Fruit fly (Drosophila melanogaster): Measurements from ENCODE around the gene ush.

The ush gene

DNA sequence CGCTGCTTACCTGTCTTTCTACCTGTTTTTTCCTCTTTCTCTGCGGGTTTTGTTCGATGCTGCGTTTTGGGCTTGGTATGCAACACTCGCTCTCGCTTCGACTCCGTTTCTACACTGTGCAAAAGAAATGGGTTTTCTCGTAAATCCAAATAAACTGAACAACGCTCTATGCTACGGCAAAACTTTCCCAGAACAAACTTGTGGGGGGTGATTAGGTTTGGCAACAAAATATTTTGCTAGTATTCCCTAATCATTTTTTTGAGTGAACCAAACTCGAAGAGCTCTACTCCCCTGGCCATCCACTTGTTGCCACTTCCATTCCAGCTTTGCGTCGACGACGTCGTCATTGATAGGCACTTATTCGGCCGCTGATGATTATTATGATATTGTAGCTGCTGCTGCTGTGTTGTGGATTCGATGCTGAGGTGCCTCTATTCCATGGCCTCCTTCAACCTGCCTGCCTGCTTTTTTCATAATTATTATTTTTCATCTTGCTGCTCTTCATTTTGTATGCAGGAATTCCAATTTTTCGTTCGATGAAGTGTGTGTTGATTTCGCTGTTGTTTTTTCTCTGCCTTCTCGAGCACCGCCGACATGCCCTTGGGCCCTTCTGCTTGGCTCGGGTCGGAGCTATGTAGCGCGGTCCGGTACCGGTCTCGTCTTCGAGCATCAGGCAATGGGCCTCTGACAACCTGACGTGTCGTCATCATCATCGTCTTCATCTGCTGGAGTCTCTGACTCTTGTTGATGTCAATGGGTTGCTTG, 33.9 kb upstream of the ush start (continued):
- TF ChIP-seq Opbp (GFP tag; IDR thresholded peaks at IDR 0.05; ENCODE audit: partially characterized antibody) = no peak
- peak; percentile 43 for TF ChIP-seq CG1647 (GFP tag; optimal IDR thresholded peaks at IDR 0.05)
- peak; percentile 78 for TF ChIP-seq CG8388 (GFP tag; optimal IDR thresholded peaks at IDR 0.05)
- no peak for TF ChIP-seq GATAe (GFP tag; conservative IDR thresholded peaks at IDR 0.05)
- peak; percentile 67 for TF ChIP-seq Aef1 (GFP tag; IDR thresholded peaks at IDR 0.05)
- TF ChIP-seq sr (GFP tag; IDR thresholded peaks at IDR 0.05) = peak; percentile 81
- peak; percentile 73 for TF ChIP-seq CG12071 (GFP tag; optimal IDR thresholded peaks at IDR 0.05)
- TF ChIP-seq Fer3 (tag; optimal IDR thresholded peaks at IDR 0.05) = peak; percentile 61
- peak; percentile 79 for TF ChIP-seq pros (GFP tag; optimal IDR thresholded peaks at IDR 0.05)
- TF ChIP-seq CG7745 (tag; optimal IDR thresholded peaks at IDR 0.05) = no peak
- peak; percentile 87 for TF ChIP-seq CG8944 (GFP tag; optimal IDR thresholded peaks at IDR 0.05)
- TF ChIP-seq lola (GFP tag; optimal IDR thresholded peaks at IDR 0.05) = peak in 1 of 3 experiments; percentile 82
- TF ChIP-seq p53 (GFP tag; optimal IDR thresholded peaks at IDR 0.05) = peak; percentile 72
- peak; percentile 53 for TF ChIP-seq emc (GFP tag; optimal IDR thresholded peaks at IDR 0.05)
- 0 out of 2 replicates have a peak, but pooled peaks have one; percentile 21 for TF ChIP-seq CG3847 (GFP tag; IDR thresholded peaks at IDR 0.05)
- TF ChIP-seq stwl (tag; optimal IDR thresholded peaks at IDR 0.05) = peak; percentile 23
- TF ChIP-seq MTF-1 (GFP tag; optimal IDR thresholded peaks at IDR 0.05; ENCODE audit: borderline replicate concordance) = peak; percentile 75
- peak; percentile 55 for TF ChIP-seq mam (GFP tag; optimal IDR thresholded peaks at IDR 0.05)
- TF ChIP-seq CG10366 (GFP tag; IDR thresholded peaks at IDR 0.05) = peak; percentile 84
- TF ChIP-seq CG34422 (GFP tag; IDR thresholded peaks at IDR 0.05) = peak; percentile 87
- peak; percentile 81 for TF ChIP-seq CG11093 (GFP tag; IDR thresholded peaks at IDR 0.05)
- TF ChIP-seq esg (GFP tag; conservative IDR thresholded peaks at IDR 0.05) = peak; percentile 87
- TF ChIP-seq CG17568 (GFP tag; optimal IDR thresholded peaks at IDR 0.05) = no peak
- TF ChIP-seq CG15073 (GFP tag; optimal IDR thresholded peaks at IDR 0.05) = peak; percentile 29
- no peak for TF ChIP-seq tll (GFP tag; optimal IDR thresholded peaks at IDR 0.05)
- TF ChIP-seq Pdp1 (GFP tag; optimal IDR thresholded peaks at IDR 0.05) = peak; percentile 71 to 79
- TF ChIP-seq gsb-n (tag; optimal IDR thresholded peaks at IDR 0.05) = peak; percentile 86
- TF ChIP-seq Hr51 (GFP tag; optimal IDR thresholded peaks at IDR 0.05) = peak in 1 of 2 experiments; percentile 68
- TF ChIP-seq Scr (GFP tag; IDR thresholded peaks at IDR 0.05; ENCODE audit: partially characterized antibody) = no peak
- peak; percentile 83 for TF ChIP-seq NC2β (GFP tag; optimal IDR thresholded peaks at IDR 0.05)
- TF ChIP-seq BEAF-32 (GFP tag; optimal IDR thresholded peaks at IDR 0.05) = no peak
- TF ChIP-seq Gug (GFP tag; IDR thresholded peaks at IDR 0.05) = peak; percentile 84; the same call in 3 of the 4 replicates
- no peak for TF ChIP-seq CG9932 (GFP tag; IDR thresholded peaks at IDR 0.05)
- TF ChIP-seq CG9437 (GFP tag; optimal IDR thresholded peaks at IDR 0.05) = peak; percentile 38
- TF ChIP-seq salm (tag; optimal IDR thresholded peaks at IDR 0.05) = peak; percentile 73
- no peak for TF ChIP-seq inv (GFP tag; IDR thresholded peaks at IDR 0.05; ENCODE audit: partially characterized antibody)
- no peak for TF ChIP-seq CG6765 (GFP tag; optimal IDR thresholded peaks at IDR 0.05)
- TF ChIP-seq CG17361 (GFP tag; IDR thresholded peaks at IDR 0.05) = peak; percentile 84
- peak; percentile 84 for TF ChIP-seq Blimp-1 (GFP tag; optimal IDR thresholded peaks at IDR 0.05)
- TF ChIP-seq Ptx1 (GFP tag; IDR thresholded peaks at IDR 0.05) = peak; percentile 83
- TF ChIP-seq amos (GFP tag; IDR thresholded peaks at IDR 0.05; ENCODE audit: partially characterized antibody) = no peak
- peak; percentile 15 for TF ChIP-seq caup (GFP tag; optimal IDR thresholded peaks at IDR 0.05; ENCODE audit: severe bottlenecking)
- TF ChIP-seq CG11456 (GFP tag; IDR thresholded peaks at IDR 0.05) = 0 out of 3 replicates have a peak, but pooled peaks have one; percentile 56
- peak; percentile 80 for TF ChIP-seq ap (GFP tag; IDR thresholded peaks at IDR 0.05)
- peak; percentile 74 for TF ChIP-seq lilli (GFP tag; optimal IDR thresholded peaks at IDR 0.05)
- TF ChIP-seq Trl (optimal IDR thresholded peaks at IDR 0.05) = no peak
- TF ChIP-seq Trl (GFP tag; optimal IDR thresholded peaks at IDR 0.05) = peak; percentile 86
- TF ChIP-seq YL-1 (GFP tag; optimal IDR thresholded peaks at IDR 0.05) = no peak

Data from whole organism, embryonic.